Fruit fly (Drosophila melanogaster) whole organism, embryonic: Measurements from ENCODE around the gene CG46304.
A peak's percentile ranks its signal among the peaks of the same experiment; 100 is the strongest.

Experiments used
- B-H1 ChIP-seq: fragments of 200-800 bp; sonication (Bioruptor generic); IDR thresholded peaks from 3 replicates; pipeline ENCODE4 v1.3.6; 2022; ENCODE audit warnings: missing biosample characterization, missing genetic modification characterization
- CG12104 ChIP-seq: fragments of 200-800 bp; sonication (Bioruptor generic); optimal IDR thresholded peaks from 3 replicates; lab custom pipeline; 2016; ENCODE audit warnings: missing biosample characterization, missing genetic modification characterization
- CG13123 ChIP-seq: fragments of 200-800 bp; sonication (Bioruptor generic); optimal IDR thresholded peaks from 2 replicates; lab custom pipeline; 2016; ENCODE audit warnings: missing biosample characterization, missing genetic modification characterization
- CG15514 ChIP-seq: fragments of 200-800 bp; sonication (Bioruptor generic); optimal IDR thresholded peaks from 3 replicates; lab custom pipeline; 2017; ENCODE audit warnings: missing biosample characterization, missing genetic modification characterization, mild to moderate bottlenecking, moderate library complexity, missing genetic modification reagents
- CG17328 ChIP-seq: fragments of 200-800 bp; sonication (Bioruptor generic); IDR thresholded peaks from 2 replicates; pipeline ENCODE4 v1.3.6; 2022; ENCODE audit warnings: missing biosample characterization, missing genetic modification characterization
- CG17359 ChIP-seq: fragments of 200-800 bp; sonication (Bioruptor generic); optimal IDR thresholded peaks from 3 replicates; lab custom pipeline; 2018; ENCODE audit warnings: missing biosample characterization, mild to moderate bottlenecking, missing genetic modification characterization, moderate library complexity
- CG17612 ChIP-seq: fragments of 200-800 bp; sonication (Bioruptor generic); IDR thresholded peaks from 2 replicates; pipeline ENCODE4 v1.3.6; 2022; ENCODE audit warnings: missing biosample characterization, missing genetic modification characterization
- CG18599 ChIP-seq: fragments of 200-800 bp; sonication (Bioruptor generic); optimal IDR thresholded peaks from 3 replicates; lab custom pipeline; 2017; ENCODE audit warnings: missing biosample characterization, missing genetic modification characterization, mild to moderate bottlenecking, moderate library complexity, missing genetic modification reagents
- CG2120 ChIP-seq: fragments of 200-800 bp; sonication (Bioruptor generic); optimal IDR thresholded peaks from 3 replicates; lab custom pipeline; 2016; ENCODE audit warnings: missing biosample characterization, missing genetic modification characterization
- CG2678 ChIP-seq: fragments of 200-800 bp; sonication (Bioruptor generic); optimal IDR thresholded peaks from 3 replicates; lab custom pipeline; 2019; ENCODE audit warnings: missing biosample characterization, mild to moderate bottlenecking, missing genetic modification characterization, moderate library complexity
- CG3065 ChIP-seq: fragments of 200-800 bp; sonication (Bioruptor generic); optimal IDR thresholded peaks from 2 replicates; lab custom pipeline; 2016; ENCODE audit warnings: missing biosample characterization, missing genetic modification characterization
- CG3163 ChIP-seq: fragments of 200-800 bp; sonication (Bioruptor generic); optimal IDR thresholded peaks from 3 replicates; lab custom pipeline; 2016; ENCODE audit warnings: missing biosample characterization, missing genetic modification characterization
- CG33557 ChIP-seq: fragments of 200-800 bp; sonication (Bioruptor generic); optimal IDR thresholded peaks from 2 replicates; lab custom pipeline; 2019; ENCODE audit warnings: missing biosample characterization, mild to moderate bottlenecking, missing genetic modification characterization, moderate library complexity
- CG4282 ChIP-seq: fragments of 200-800 bp; sonication (Bioruptor generic); optimal IDR thresholded peaks from 2 replicates; lab custom pipeline; 2016; ENCODE audit warnings: missing biosample characterization, missing genetic modification characterization
- CG4360 ChIP-seq: fragments of 200-800 bp; sonication (Bioruptor generic); IDR thresholded peaks from 2 replicates; pipeline ENCODE4 v1.3.6; 2022; ENCODE audit warnings: missing biosample characterization, missing genetic modification characterization
- CG43689 ChIP-seq: fragments of 200-800 bp; sonication (Bioruptor generic); IDR thresholded peaks from 2 replicates; pipeline ENCODE4 v1.3.6; 2022; ENCODE audit warnings: missing biosample characterization, missing genetic modification characterization
- CG6175 ChIP-seq: fragments of 200-800 bp; sonication (Bioruptor generic); IDR thresholded peaks from 3 replicates; pipeline ENCODE4 v1.3.6; 2022; ENCODE audit warnings: missing biosample characterization, missing genetic modification characterization
- CG7745 ChIP-seq: fragments of 200-800 bp; sonication (Bioruptor generic); optimal IDR thresholded peaks from 2 replicates; lab custom pipeline; 2018; ENCODE audit warnings: missing biosample characterization, mild to moderate bottlenecking, missing genetic modification characterization, moderate library complexity
- CG7839 ChIP-seq: fragments of 200-800 bp; sonication (Bioruptor generic); optimal IDR thresholded peaks from 3 replicates; lab custom pipeline; 2018; ENCODE audit warnings: missing biosample characterization, mild to moderate bottlenecking, missing genetic modification characterization, moderate library complexity
- Dbx ChIP-seq: fragments of 200-800 bp; sonication (Bioruptor generic); IDR thresholded peaks from 3 replicates; pipeline ENCODE4 v1.3.6; 2022; ENCODE audit warnings: missing biosample characterization, missing genetic modification characterization
- Dek ChIP-seq: fragments of 200-800 bp; sonication (Bioruptor generic); optimal IDR thresholded peaks from 3 replicates; lab custom pipeline; 2019; ENCODE audit warnings: missing biosample characterization, mild to moderate bottlenecking, missing genetic modification characterization, moderate library complexity
- Hey ChIP-seq: fragments of 200-800 bp; sonication (Bioruptor generic); optimal IDR thresholded peaks from 3 replicates; lab custom pipeline; 2018; ENCODE audit warnings: missing biosample characterization, mild to moderate bottlenecking, missing genetic modification characterization
- Hr78 ChIP-seq, 2 experiments: fragments of 200-800 bp in 1 of 2; fragments of >200 bp in 1 of 2; sonication (Bioruptor generic) in 1 of 2; optimal IDR thresholded peaks; 2 replicates each; lab custom pipeline; 2017 to 2019; ENCODE audit warnings: missing biosample characterization in 2 of 2, missing genetic modification characterization in 2 of 2, mild to moderate bottlenecking in 1 of 2, moderate library complexity in 1 of 2
- MESR4 ChIP-seq: fragments of 200-800 bp; sonication (Bioruptor generic); optimal IDR thresholded peaks from 2 replicates; lab custom pipeline; 2018; ENCODE audit warnings: missing biosample characterization, mild to moderate bottlenecking, missing genetic modification characterization, moderate library complexity
- Mad ChIP-seq: fragments of 200-800 bp; sonication (Bioruptor generic); optimal IDR thresholded peaks from 2 replicates; lab custom pipeline; 2016; ENCODE audit warnings: missing biosample characterization, missing genetic modification characterization
- Med ChIP-seq: fragments of 200-800 bp; sonication (Bioruptor generic); peaks from one replicate; lab custom pipeline; 2016; ENCODE audit warnings: missing biosample characterization, missing genetic modification characterization, mild to moderate bottlenecking, inconsistent platforms, moderate library complexity
- Mrtf ChIP-seq: fragments of 200-800 bp; sonication (Bioruptor generic); IDR thresholded peaks from 3 replicates; pipeline ENCODE4 v1.3.6; 2022; ENCODE audit warnings: missing biosample characterization, missing genetic modification characterization
- Oli ChIP-seq: fragments of 200-800 bp; sonication (Bioruptor generic); optimal IDR thresholded peaks from 2 replicates; lab custom pipeline; 2018; ENCODE audit warnings: missing biosample characterization, mild to moderate bottlenecking, missing genetic modification characterization, moderate library complexity
- Ssrp ChIP-seq: fragments of 200-800 bp; sonication (Bioruptor generic); optimal IDR thresholded peaks from 2 replicates; lab custom pipeline; 2018; ENCODE audit warnings: missing biosample characterization, mild to moderate bottlenecking, missing genetic modification characterization, moderate library complexity
- Vsx1 ChIP-seq: fragments of 200-800 bp; sonication (Bioruptor generic); optimal IDR thresholded peaks from 2 replicates; lab custom pipeline; 2017; ENCODE audit warnings: missing biosample characterization, mild to moderate bottlenecking, missing genetic modification characterization, missing genetic modification reagents
- az2 ChIP-seq: fragments of 200-800 bp; sonication (Bioruptor generic); optimal IDR thresholded peaks from 3 replicates; lab custom pipeline; 2016; ENCODE audit warnings: missing biosample characterization, missing genetic modification characterization
- cg ChIP-seq: fragments of 200-800 bp; sonication (Bioruptor generic); optimal IDR thresholded peaks from 3 replicates; lab custom pipeline; 2019; ENCODE audit warnings: missing biosample characterization, mild to moderate bottlenecking, missing genetic modification characterization, moderate library complexity
- dati ChIP-seq: fragments of 200-800 bp; sonication (Bioruptor generic); IDR thresholded peaks from 2 replicates; pipeline ENCODE4 v1.3.6; 2022; ENCODE audit warnings: missing biosample characterization, missing genetic modification characterization
- dpn ChIP-seq, 2 experiments: fragments of 200-800 bp; sonication (Bioruptor generic); optimal IDR thresholded peaks; 3 replicates each; lab custom pipeline; 2016; ENCODE audit warnings: missing biosample characterization in 2 of 2, missing genetic modification characterization in 2 of 2
- esg ChIP-seq: fragments of 200-800 bp; sonication (Bioruptor generic); conservative IDR thresholded peaks from 2 replicates; pipeline ENCODE4 v1.3.6; 2022; ENCODE audit warnings: missing biosample characterization, missing genetic modification characterization
- gfzf ChIP-seq: fragments of 200-800 bp; sonication (Bioruptor generic); optimal IDR thresholded peaks from 2 replicates; lab custom pipeline; 2016; ENCODE audit warnings: missing biosample characterization, mild to moderate bottlenecking, missing genetic modification characterization, moderate library complexity
- grau ChIP-seq: fragments of 200-800 bp; optimal IDR thresholded peaks from 3 replicates; lab custom pipeline; 2019; ENCODE audit warnings: missing biosample characterization, mild to moderate bottlenecking, missing genetic modification characterization, moderate library complexity
- grn ChIP-seq: fragments of 200-800 bp; sonication (Bioruptor generic); optimal IDR thresholded peaks from 3 replicates; lab custom pipeline; 2017; ENCODE audit warnings: missing biosample characterization, missing genetic modification characterization
- ind ChIP-seq: fragments of 200-800 bp; sonication (Bioruptor generic); optimal IDR thresholded peaks from 3 replicates; lab custom pipeline; 2016; ENCODE audit warnings: missing biosample characterization, missing genetic modification characterization
- ken ChIP-seq: fragments of 200-800 bp; sonication (Bioruptor generic); IDR thresholded peaks from 3 replicates; pipeline ENCODE4 v1.3.6; 2022; ENCODE audit warnings: missing biosample characterization, missing genetic modification characterization
- mirr ChIP-seq: fragments of 200-800 bp; sonication (Bioruptor generic); optimal IDR thresholded peaks from 3 replicates; lab custom pipeline; 2018; ENCODE audit warnings: missing biosample characterization, mild to moderate bottlenecking, missing genetic modification characterization
- nerfin-1 ChIP-seq: fragments of 200-800 bp; sonication (Bioruptor generic); optimal IDR thresholded peaks from 3 replicates; lab custom pipeline; 2019; ENCODE audit warnings: missing biosample characterization, mild to moderate bottlenecking, missing genetic modification characterization, moderate library complexity
- pb ChIP-seq: fragments of 200-800 bp; sonication (Bioruptor generic); optimal IDR thresholded peaks from 3 replicates; lab custom pipeline; 2016; ENCODE audit warnings: missing biosample characterization, missing genetic modification characterization
- pum ChIP-seq: fragments of 200-800 bp; sonication (Bioruptor generic); optimal IDR thresholded peaks from 2 replicates; lab custom pipeline; 2016; ENCODE audit warnings: missing biosample characterization, missing genetic modification characterization
- so ChIP-seq: fragments of 200-800 bp; sonication (Bioruptor generic); IDR thresholded peaks from 3 replicates; pipeline ENCODE4 v1.3.6; 2022; ENCODE audit warnings: missing biosample characterization, missing genetic modification characterization

CG46304 gene

dm6 chr2L:18985201-18986124 lies 39.4 kb downstream of the CG46304 start (continued):
- TF ChIP-seq esg (GFP tag; lab: Robert Waterston, UW) (no peak), so (GFP tag; lab: Robert Waterston, UW) (no peak), CG6175 (no peak), pb (GFP tag; lab: Kevin White, UChicago) (no peak), Vsx1 (no peak), CG17359 (tag; lab: Kevin White, UChicago) (no peak), CG17612 (GFP tag; lab: Robert Waterston, UW) (no peak), Oli (tag; lab: Kevin White, UChicago) (no peak), CG33557 (GFP tag; lab: Kevin White, UChicago) (no peak), pum (GFP tag; lab: Kevin White, UChicago) (no peak), Dbx (GFP tag; lab: Robert Waterston, UW) (no peak), CG2120 (GFP tag; lab: Kevin White, UChicago) (peak; percentile 36), CG13123 (GFP tag; lab: Kevin White, UChicago) (no peak), CG3065 (GFP tag; lab: Kevin White, UChicago) (no peak), dpn (GFP tag; optimal IDR thresholded peaks at IDR 0.05; lab: Kevin White, UChicago) (no peak), CG17328 (GFP tag; lab: Robert Waterston, UW) (no peak), CG7745 (tag; lab: Kevin White, UChicago) (no peak), CG4360 (GFP tag; lab: Robert Waterston, UW) (no peak), ken (GFP tag; lab: Robert Waterston, UW) (0 out of 3 replicates have a peak, but pooled peaks have one; percentile 24), CG3163 (GFP tag; lab: Kevin White, UChicago) (no peak), CG2678 (tag; lab: Kevin White, UChicago) (peak; percentile 16), Hr78 (GFP tag; optimal IDR thresholded peaks at IDR 0.05; lab: Kevin White, UChicago) (no peak), mirr (peak; percentile 90), gfzf (GFP tag; lab: Kevin White, UChicago) (no peak), grn (peak; percentile 87), Mrtf (GFP tag; lab: Robert Waterston, UW) (0 out of 3 replicates have a peak, but pooled peaks have one; percentile 15), Med (GFP tag; lab: Kevin White, UChicago) (peak; percentile 26), CG15514 (GFP tag; lab: Kevin White, UChicago) (no peak), Hey (no peak), Dek (no peak), Mad (GFP tag; lab: Kevin White, UChicago) (no peak), CG18599 (GFP tag; lab: Kevin White, UChicago) (peak; percentile 28), CG4282 (GFP tag; lab: Kevin White, UChicago) (no peak), nerfin-1 (no peak), CG7839 (no peak), grau (peak; percentile 71), CG12104 (GFP tag; lab: Kevin White, UChicago) (no peak), Ssrp (tag; lab: Kevin White, UChicago) (no peak), az2 (GFP tag; lab: Kevin White, UChicago) (no peak), MESR4 (GFP tag; lab: Kevin White, UChicago) (no peak), B-H1 (GFP tag; lab: Robert Waterston, UW) (no peak), dati (no peak), ind (no peak), cg (no peak), CG43689 (no peak)
